Worm (Caenorhabditis elegans) whole organism, L1 larva: ENCODE measurements around the gene col-123.

Source experiments
- C16A3.4 ChIP-seq: fragments of 150-350 bp; optimal IDR thresholded peaks from 2 replicates; lab custom pipeline; 2014; ENCODE audit warnings: missing biosample characterization, missing genetic modification characterization
- C34B4.2 ChIP-seq: sonication (generic microtip); optimal IDR thresholded peaks from 2 replicates; lab custom pipeline; 2017; ENCODE audit warnings: mild to moderate bottlenecking, missing genetic modification characterization, missing compliant biosample characterization
- F16B12.6 ChIP-seq: fragments of 150-350 bp; optimal IDR thresholded peaks from 2 replicates; lab custom pipeline; 2014; ENCODE audit warnings: missing biosample characterization, missing genetic modification characterization
- Y116A8C.19 ChIP-seq: sonication (generic microtip); optimal IDR thresholded peaks from 2 replicates; lab custom pipeline; 2016; ENCODE audit warnings: missing compliant biosample characterization, missing genetic modification characterization, borderline replicate concordance
- aha-1 ChIP-seq: fragments of 150-350 bp; optimal IDR thresholded peaks from 2 replicates; lab custom pipeline; 2014; ENCODE audit warnings: missing biosample characterization, missing genetic modification characterization
- aly-2 ChIP-seq: fragments of 150-350 bp; optimal IDR thresholded peaks from 2 replicates; lab custom pipeline; 2014; ENCODE audit warnings: missing biosample characterization, missing genetic modification characterization
- ama-1 ChIP-seq: fragments of 150-350 bp; optimal IDR thresholded peaks from 2 replicates; lab custom pipeline; 2014
- blmp-1 ChIP-seq: fragments of 150-350 bp; optimal IDR thresholded peaks from 2 replicates; lab custom pipeline; 2014; ENCODE audit warnings: missing biosample characterization, missing genetic modification characterization
- ces-1 ChIP-seq: fragments of 150-350 bp; optimal IDR thresholded peaks from 2 replicates; lab custom pipeline; 2014; ENCODE audit warnings: missing biosample characterization, missing genetic modification reagents, missing genetic modification characterization
- dsc-1 ChIP-seq: sonication (generic microtip); optimal IDR thresholded peaks from 2 replicates; lab custom pipeline; 2016; ENCODE audit warnings: mild to moderate bottlenecking, missing genetic modification characterization, missing compliant biosample characterization
- efl-3 ChIP-seq: fragments of 200-800 bp; sonication (Bioruptor generic); optimal IDR thresholded peaks from 2 replicates; lab custom pipeline; 2018; ENCODE audit warnings: mild to moderate bottlenecking, missing genetic modification characterization, missing compliant biosample characterization
- egl-13 ChIP-seq: sonication (generic microtip); optimal IDR thresholded peaks from 2 replicates; lab custom pipeline; 2016; ENCODE audit warnings: missing genotype, missing genetic modification reagents, missing genetic modification characterization, missing compliant biosample characterization
- egl-27 ChIP-seq, 2 experiments: fragments of 150-350 bp in 1 of 2; sonication (generic microtip); optimal IDR thresholded peaks; 3 replicates each; lab custom pipeline; 2017 to 2018; ENCODE audit warnings: missing biosample characterization in 2 of 2, missing genetic modification characterization in 2 of 2, missing genetic modification reagents in 2 of 2
- elt-2 ChIP-seq: sonication (generic microtip); optimal IDR thresholded peaks from 2 replicates; lab custom pipeline; 2016; ENCODE audit warnings: missing genetic modification characterization, mild to moderate bottlenecking, inconsistent platforms, missing compliant biosample characterization, missing genetic modification reagents
- elt-3 ChIP-seq, 6 experiments: fragments of 150-350 bp in 1 of 6; sonication (generic microtip); optimal IDR thresholded peaks; 2 replicates each; lab custom pipeline; 2017 to 2018; ENCODE audit warnings: missing biosample characterization in 6 of 6, missing genetic modification characterization in 6 of 6, inconsistent platforms in 1 of 6
- fkh-10 ChIP-seq: sonication (generic microtip); optimal IDR thresholded peaks from 2 replicates; lab custom pipeline; 2017; ENCODE audit warnings: missing biosample characterization, missing genetic modification reagents, missing genetic modification characterization
- fkh-4 ChIP-seq: sonication (generic microtip); optimal IDR thresholded peaks from 2 replicates; lab custom pipeline; 2016; ENCODE audit warnings: missing compliant biosample characterization, missing genetic modification characterization, borderline replicate concordance
- fos-1 ChIP-seq: fragments of 150-350 bp; optimal IDR thresholded peaks from 2 replicates; lab custom pipeline; 2014; ENCODE audit warnings: missing biosample characterization, missing genetic modification characterization
- grh-1 ChIP-seq: fragments of 200-800 bp; sonication (Bioruptor generic); IDR thresholded peaks from 2 replicates; pipeline ENCODE4 v1.3.6; 2022; ENCODE audit warnings: missing genetic modification reagents, missing genetic modification characterization, missing compliant biosample characterization
- hlh-17 ChIP-seq: fragments of 200-800 bp; sonication (Bioruptor generic); optimal IDR thresholded peaks from 2 replicates; lab custom pipeline; 2018; ENCODE audit warnings: missing genetic modification characterization, mild to moderate bottlenecking, missing compliant biosample characterization, moderate library complexity, borderline replicate concordance
- hlh-4 ChIP-seq: sonication (generic microtip); optimal IDR thresholded peaks from 2 replicates; lab custom pipeline; 2016; ENCODE audit warnings: mild to moderate bottlenecking, missing genetic modification characterization, missing compliant biosample characterization
- jun-1 ChIP-seq: fragments of 150-350 bp; optimal IDR thresholded peaks from 2 replicates; lab custom pipeline; 2014; ENCODE audit warnings: missing biosample characterization, missing genetic modification reagents, missing genetic modification characterization
- lin-13 ChIP-seq: fragments of 150-350 bp; optimal IDR thresholded peaks from 2 replicates; lab custom pipeline; 2014; ENCODE audit warnings: missing biosample characterization, missing genetic modification reagents, missing genetic modification characterization
- lin-14 ChIP-seq: fragments of 200-800 bp; sonication (Bioruptor generic); optimal IDR thresholded peaks from 2 replicates; lab custom pipeline; 2018; ENCODE audit warnings: mild to moderate bottlenecking, missing genetic modification characterization, moderate library complexity, missing compliant biosample characterization
- lin-15B ChIP-seq: fragments of 150-350 bp; sonication (generic microtip); optimal IDR thresholded peaks from 3 replicates; lab custom pipeline; 2014; ENCODE audit warnings: missing biosample characterization, missing genetic modification characterization
- lin-35 ChIP-seq, 2 experiments: fragments of 150-350 bp; optimal IDR thresholded peaks; 2 replicates each; lab custom pipeline; 2014; ENCODE audit warnings: missing biosample characterization in 2 of 2, missing genetic modification characterization in 2 of 2, missing genetic modification reagents in 2 of 2
- lin-39 ChIP-seq: fragments of 150-350 bp; optimal IDR thresholded peaks from 2 replicates; lab custom pipeline; 2014; ENCODE audit warnings: missing biosample characterization, missing genetic modification reagents, missing genetic modification characterization
- lsy-2 ChIP-seq, 2 experiments: fragments of 150-350 bp; optimal IDR thresholded peaks; 2 replicates each; lab custom pipeline; 2014; ENCODE audit warnings: missing biosample characterization in 2 of 2, missing genetic modification characterization in 2 of 2
- mdl-1 ChIP-seq, 2 experiments: fragments of 150-350 bp; optimal IDR thresholded peaks; 2 replicates each; lab custom pipeline; 2014 to 2017; ENCODE audit warnings: missing biosample characterization in 2 of 2, missing genetic modification characterization in 2 of 2, inconsistent platforms in 1 of 2
- mep-1 ChIP-seq: fragments of 150-350 bp; optimal IDR thresholded peaks from 2 replicates; lab custom pipeline; 2014; ENCODE audit warnings: missing biosample characterization, missing genetic modification characterization
- nhr-20 ChIP-seq: sonication (generic microtip); optimal IDR thresholded peaks from 2 replicates; lab custom pipeline; 2016; ENCODE audit warnings: mild to moderate bottlenecking, missing genetic modification characterization, missing compliant biosample characterization
- nhr-71 ChIP-seq: sonication (generic microtip); optimal IDR thresholded peaks from 2 replicates; lab custom pipeline; 2016; ENCODE audit warnings: mild to moderate bottlenecking, missing genetic modification characterization, moderate library complexity, missing compliant biosample characterization
- nhr-77 ChIP-seq: fragments of 150-350 bp; optimal IDR thresholded peaks from 2 replicates; lab custom pipeline; 2014; ENCODE audit warnings: missing biosample characterization, missing genetic modification characterization
- nhr-84 ChIP-seq: sonication (generic microtip); optimal IDR thresholded peaks from 2 replicates; lab custom pipeline; 2017; ENCODE audit warnings: missing biosample characterization, missing genetic modification characterization
- nhr-85 ChIP-seq: sonication (generic microtip); peaks from one replicate; lab custom pipeline; 2016; ENCODE audit warnings: missing genetic modification characterization, inconsistent platforms, missing compliant biosample characterization
- nhr-90 ChIP-seq: sonication (generic microtip); optimal IDR thresholded peaks from 2 replicates; lab custom pipeline; 2016; ENCODE audit warnings: mild to moderate bottlenecking, missing genetic modification characterization, missing compliant biosample characterization; ENCODE audit not compliant: poor library complexity
- pag-3 ChIP-seq: sonication (generic microtip); optimal IDR thresholded peaks from 2 replicates; lab custom pipeline; 2017; ENCODE audit warnings: missing genetic modification characterization, mild to moderate bottlenecking, missing compliant biosample characterization, antibody characterized with exemption, borderline replicate concordance; ENCODE audit not compliant: insufficient read depth
- rnt-1 ChIP-seq: sonication (generic microtip); optimal IDR thresholded peaks from 2 replicates; lab custom pipeline; 2016; ENCODE audit warnings: mild to moderate bottlenecking, missing genetic modification characterization, moderate library complexity, missing compliant biosample characterization
- skn-1 ChIP-seq: fragments of 150-350 bp; optimal IDR thresholded peaks from 2 replicates; lab custom pipeline; 2014; ENCODE audit warnings: missing biosample characterization, missing genetic modification characterization
- snu-23 ChIP-seq: sonication (generic microtip); optimal IDR thresholded peaks from 2 replicates; lab custom pipeline; 2016; ENCODE audit warnings: missing genetic modification characterization, missing compliant biosample characterization
- sup-37 ChIP-seq: fragments of 200-800 bp; sonication (Bioruptor generic); optimal IDR thresholded peaks from 2 replicates; lab custom pipeline; 2018; ENCODE audit warnings: mild to moderate bottlenecking, missing genetic modification characterization, missing compliant biosample characterization
- swsn-7 ChIP-seq: sonication (generic microtip); optimal IDR thresholded peaks from 2 replicates; lab custom pipeline; 2016; ENCODE audit warnings: missing genetic modification characterization, missing compliant biosample characterization
- unc-130 ChIP-seq: fragments of 150-350 bp; optimal IDR thresholded peaks from 2 replicates; lab custom pipeline; 2017; ENCODE audit warnings: missing biosample characterization, missing genetic modification characterization, inconsistent platforms
- unc-62 ChIP-seq: fragments of 150-350 bp; optimal IDR thresholded peaks from 2 replicates; lab custom pipeline; 2014; ENCODE audit warnings: missing biosample characterization, missing genetic modification reagents, missing genetic modification characterization
- unc-86 ChIP-seq: sonication (generic microtip); optimal IDR thresholded peaks from 2 replicates; lab custom pipeline; 2016; ENCODE audit warnings: missing genetic modification characterization, missing compliant biosample characterization
- unc-98 ChIP-seq: fragments of 200-800 bp; sonication (Bioruptor generic); IDR thresholded peaks from 2 replicates; pipeline ENCODE4 v1.3.6; 2022; ENCODE audit warnings: missing genetic modification characterization, missing compliant biosample characterization
- vab-15 ChIP-seq: sonication (generic microtip); optimal IDR thresholded peaks from 2 replicates; lab custom pipeline; 2017; ENCODE audit warnings: missing genotype, mild to moderate bottlenecking, missing genetic modification characterization, missing compliant biosample characterization
- zag-1 ChIP-seq: fragments of 150-350 bp; optimal IDR thresholded peaks from 2 replicates; lab custom pipeline; 2014; ENCODE audit warnings: missing biosample characterization, missing genetic modification characterization
- ztf-11 ChIP-seq, 2 experiments: sonication (generic microtip); optimal IDR thresholded peaks; 2 replicates each; lab custom pipeline; 2016 to 2017; ENCODE audit warnings: missing genetic modification characterization in 2 of 2, missing biosample characterization in 1 of 2, missing compliant biosample characterization in 1 of 2

Gene col-123

ce11 chrIV:9801418-9801817, 20.3 kb upstream of the col-123 start (continued):
- TF ChIP-seq fkh-4 (tag; lab: Kevin White, UChicago) (no peak), lin-35 (GFP tag; optimal IDR thresholded peaks at IDR 0.05; lab: Kevin White, UChicago) (peak in 1 of 2 experiments; percentile 49), elt-3 (tag; optimal IDR thresholded peaks at IDR 0.05; lab: Kevin White, UChicago) (peak in 1 of 6 experiments; percentile 23), zag-1 (no peak), lin-39 (tag; lab: Kevin White, UChicago) (no peak), vab-15 (tag; lab: Kevin White, UChicago) (no peak), ces-1 (GFP tag; lab: Kevin White, UChicago) (no peak), nhr-20 (tag; lab: Kevin White, UChicago) (peak; percentile 9), nhr-85 (tag; lab: Kevin White, UChicago) (peak; percentile 25), ztf-11 (tag; optimal IDR thresholded peaks at IDR 0.05; lab: Kevin White, UChicago) (no peak), grh-1 (GFP tag; lab: Robert Waterston, UW) (no peak), dsc-1 (no peak), nhr-84 (tag; lab: Kevin White, UChicago) (no peak), hlh-17 (no peak), pag-3 (tag; lab: Kevin White, UChicago) (no peak), unc-86 (tag; lab: Kevin White, UChicago) (no peak), lin-14 (peak; percentile 33), elt-2 (peak; percentile 95), unc-98 (GFP tag; lab: Robert Waterston, UW) (no peak), fkh-10 (no peak), hlh-4 (tag; lab: Kevin White, UChicago) (no peak), lin-15B (tag; lab: Kevin White, UChicago) (no peak)

ce11 chrIV:9802711-9803110, 19.0 kb upstream of the col-123 start, which contains the start of gene fat-3:
Gene fat-3, plus strand, starts transcription at chrIV:9803023.
- no peak for TF ChIP-seq C16A3.4
- peak; percentile 65 for TF ChIP-seq blmp-1 (tag; lab: Kevin White, UChicago)
- TF ChIP-seq lin-14 = peak; percentile 9
- TF ChIP-seq unc-86 (tag; lab: Kevin White, UChicago) = no peak
- TF ChIP-seq lsy-2 (tag; optimal IDR thresholded peaks at IDR 0.05; lab: Kevin White, UChicago) = peak in 1 of 2 experiments; percentile 44
- TF ChIP-seq lin-35 (GFP tag; optimal IDR thresholded peaks at IDR 0.05; lab: Kevin White, UChicago) = peak in 1 of 2 experiments; percentile 3
- peak; percentile 1 for TF ChIP-seq nhr-20 (tag; lab: Kevin White, UChicago)
- peak; percentile 71 for TF ChIP-seq elt-2
- TF ChIP-seq nhr-71 (tag; lab: Kevin White, UChicago) = peak; percentile 18
- peak; percentile 3 for TF ChIP-seq mep-1 (tag; lab: Kevin White, UChicago)

ce11 chrIV:9803544-9803943, 18.2 kb upstream of the col-123 start:
- TF ChIP-seq C34B4.2 (no peak), F16B12.6 (tag; lab: Kevin White, UChicago) (no peak), efl-3 (GFP tag; lab: Kevin White, UChicago) (no peak), aha-1 (tag; lab: Kevin White, UChicago) (no peak), ama-1 (no peak), unc-62 (GFP tag; lab: Kevin White, UChicago) (no peak), fos-1 (tag; lab: Kevin White, UChicago) (peak; percentile 64), unc-86 (tag; lab: Kevin White, UChicago) (no peak), nhr-77 (peak; percentile 38), Y116A8C.19 (tag; lab: Kevin White, UChicago) (no peak), sup-37 (GFP tag; lab: Kevin White, UChicago) (no peak), rnt-1 (tag; lab: Kevin White, UChicago) (peak; percentile 50), lin-13 (peak; percentile 15), unc-130 (tag; lab: Kevin White, UChicago) (no peak), egl-27 (tag; optimal IDR thresholded peaks at IDR 0.05; lab: Kevin White, UChicago) (no peak), jun-1 (peak; percentile 65), mdl-1 (tag; optimal IDR thresholded peaks at IDR 0.05; lab: Kevin White, UChicago) (peak in 1 of 2 experiments; percentile 47), snu-23 (GFP tag; lab: Kevin White, UChicago) (peak; percentile 82), unc-98 (GFP tag; lab: Robert Waterston, UW) (no peak), skn-1 (peak; percentile 18), egl-13 (no peak), swsn-7 (peak; percentile 32), nhr-85 (tag; lab: Kevin White, UChicago) (peak; percentile 87), lin-15B (tag; lab: Kevin White, UChicago) (no peak), aly-2 (peak; percentile 62), nhr-90 (tag; lab: Kevin White, UChicago) (peak; percentile 61), C16A3.4 (no peak), fkh-4 (tag; lab: Kevin White, UChicago) (no peak)
